Worm (Caenorhabditis elegans) whole organism, L4 larva: ENCODE results near the gene W02D7.11.

Experiments used
- Y5F2A.4 ChIP-seq: fragments of 200-800 bp; sonication (Bioruptor generic); optimal IDR thresholded peaks from 2 replicates; lab custom pipeline; 2018; ENCODE audit warnings: mild to moderate bottlenecking, missing genetic modification characterization, missing compliant biosample characterization
- dve-1 ChIP-seq: sonication (generic microtip); optimal IDR thresholded peaks from 2 replicates; lab custom pipeline; 2017; ENCODE audit warnings: antibody characterized with exemption, mild to moderate bottlenecking, missing genetic modification characterization, missing compliant biosample characterization; ENCODE audit not compliant: insufficient read depth
- lin-13 ChIP-seq: fragments of 150-350 bp; optimal IDR thresholded peaks from 2 replicates; lab custom pipeline; 2014; ENCODE audit warnings: missing biosample characterization, missing genetic modification reagents, missing genetic modification characterization
- lin-15B ChIP-seq: fragments of 150-350 bp; sonication (generic microtip); optimal IDR thresholded peaks from 3 replicates; lab custom pipeline; 2014; ENCODE audit warnings: missing biosample characterization, missing genetic modification characterization
- lin-39 ChIP-seq: fragments of 150-350 bp; optimal IDR thresholded peaks from 2 replicates; lab custom pipeline; 2014; ENCODE audit warnings: missing biosample characterization, missing genetic modification reagents, missing genetic modification characterization
- mxl-3 ChIP-seq: fragments of 200-800 bp; sonication (Bioruptor generic); optimal IDR thresholded peaks from 2 replicates; lab custom pipeline; 2018; ENCODE audit warnings: mild to moderate bottlenecking, missing genetic modification characterization, missing compliant biosample characterization
- nhr-10 ChIP-seq: fragments of 150-350 bp; optimal IDR thresholded peaks from 2 replicates; lab custom pipeline; 2014; ENCODE audit warnings: missing biosample characterization, missing genetic modification characterization
- zip-2 ChIP-seq: fragments of 150-350 bp; optimal IDR thresholded peaks from 2 replicates; lab custom pipeline; 2014; ENCODE audit warnings: missing biosample characterization, missing genetic modification characterization

ce11 chrV:8325906-8326305, 21.6 kb upstream of the W02D7.11 start:
- TF ChIP-seq mxl-3 (GFP tag; lab: Kevin White, UChicago) (no peak), lin-39 (no peak), nhr-10 (tag; lab: Kevin White, UChicago) (no peak), zip-2 (tag; lab: Kevin White, UChicago) (no peak), dve-1 (tag; lab: Kevin White, UChicago) (no peak), Y5F2A.4 (GFP tag; lab: Kevin White, UChicago) (no peak), lin-15B (no peak), lin-13 (GFP tag; lab: Kevin White, UChicago) (no peak)
